Worm (Caenorhabditis elegans) whole organism, L1 larva: ENCODE data around the gene T28C12.2.

Experiments
- C04F5.9 ChIP-seq: sonication (generic microtip); optimal IDR thresholded peaks from 2 replicates; lab custom pipeline; 2016; ENCODE audit warnings: missing genetic modification characterization, missing compliant biosample characterization
- C16A3.4 ChIP-seq: fragments of 150-350 bp; optimal IDR thresholded peaks from 2 replicates; lab custom pipeline; 2014; ENCODE audit warnings: missing biosample characterization, missing genetic modification characterization
- C34B4.2 ChIP-seq: sonication (generic microtip); optimal IDR thresholded peaks from 2 replicates; lab custom pipeline; 2017; ENCODE audit warnings: mild to moderate bottlenecking, missing genetic modification characterization, missing compliant biosample characterization
- F16B12.6 ChIP-seq: fragments of 150-350 bp; optimal IDR thresholded peaks from 2 replicates; lab custom pipeline; 2014; ENCODE audit warnings: missing biosample characterization, missing genetic modification characterization
- ama-1 ChIP-seq: fragments of 150-350 bp; optimal IDR thresholded peaks from 2 replicates; lab custom pipeline; 2014
- blmp-1 ChIP-seq: fragments of 150-350 bp; optimal IDR thresholded peaks from 2 replicates; lab custom pipeline; 2014; ENCODE audit warnings: missing biosample characterization, missing genetic modification characterization
- ceh-63 ChIP-seq: fragments of 200-800 bp; sonication (Bioruptor generic); optimal IDR thresholded peaks from 2 replicates; lab custom pipeline; 2018; ENCODE audit warnings: mild to moderate bottlenecking, missing genetic modification characterization, missing compliant biosample characterization
- ceh-8 ChIP-seq: fragments of 200-800 bp; sonication (Bioruptor generic); optimal IDR thresholded peaks from 2 replicates; lab custom pipeline; 2018; ENCODE audit warnings: mild to moderate bottlenecking, missing genetic modification characterization, moderate library complexity, missing compliant biosample characterization
- ceh-88 ChIP-seq: fragments of 200-800 bp; sonication (Bioruptor generic); IDR thresholded peaks from 2 replicates; pipeline ENCODE4 v1.3.6; 2022; ENCODE audit warnings: missing genetic modification characterization, missing compliant biosample characterization
- dpl-1 ChIP-seq, 3 experiments: fragments of 150-350 bp in 2 of 3; sonication (generic microtip) in 1 of 3; optimal IDR thresholded peaks; 2 replicates each; lab custom pipeline; 2014 to 2017; ENCODE audit warnings: missing biosample characterization in 3 of 3, missing genetic modification characterization in 3 of 3, missing genetic modification reagents in 3 of 3
- egl-13 ChIP-seq: sonication (generic microtip); optimal IDR thresholded peaks from 2 replicates; lab custom pipeline; 2016; ENCODE audit warnings: missing genotype, missing genetic modification reagents, missing genetic modification characterization, missing compliant biosample characterization
- egl-27 ChIP-seq, 2 experiments: fragments of 150-350 bp in 1 of 2; sonication (generic microtip); optimal IDR thresholded peaks; 3 replicates each; lab custom pipeline; 2017 to 2018; ENCODE audit warnings: missing biosample characterization in 2 of 2, missing genetic modification characterization in 2 of 2, missing genetic modification reagents in 2 of 2
- elt-2 ChIP-seq: sonication (generic microtip); optimal IDR thresholded peaks from 2 replicates; lab custom pipeline; 2016; ENCODE audit warnings: missing genetic modification characterization, mild to moderate bottlenecking, inconsistent platforms, missing compliant biosample characterization, missing genetic modification reagents
- elt-3 ChIP-seq, 6 experiments: fragments of 150-350 bp in 1 of 6; sonication (generic microtip); optimal IDR thresholded peaks; 2 replicates each; lab custom pipeline; 2017 to 2018; ENCODE audit warnings: missing biosample characterization in 6 of 6, missing genetic modification characterization in 6 of 6, inconsistent platforms in 1 of 6
- fkh-10 ChIP-seq: sonication (generic microtip); optimal IDR thresholded peaks from 2 replicates; lab custom pipeline; 2017; ENCODE audit warnings: missing biosample characterization, missing genetic modification reagents, missing genetic modification characterization
- fkh-4 ChIP-seq: sonication (generic microtip); optimal IDR thresholded peaks from 2 replicates; lab custom pipeline; 2016; ENCODE audit warnings: missing compliant biosample characterization, missing genetic modification characterization, borderline replicate concordance
- fkh-8 ChIP-seq: sonication (generic microtip); optimal IDR thresholded peaks from 2 replicates; lab custom pipeline; 2016; ENCODE audit warnings: mild to moderate bottlenecking, missing genetic modification characterization, missing compliant biosample characterization
- fos-1 ChIP-seq: fragments of 150-350 bp; optimal IDR thresholded peaks from 2 replicates; lab custom pipeline; 2014; ENCODE audit warnings: missing biosample characterization, missing genetic modification characterization
- grh-1 ChIP-seq: fragments of 200-800 bp; sonication (Bioruptor generic); IDR thresholded peaks from 2 replicates; pipeline ENCODE4 v1.3.6; 2022; ENCODE audit warnings: missing genetic modification reagents, missing genetic modification characterization, missing compliant biosample characterization
- hlh-17 ChIP-seq: fragments of 200-800 bp; sonication (Bioruptor generic); optimal IDR thresholded peaks from 2 replicates; lab custom pipeline; 2018; ENCODE audit warnings: missing genetic modification characterization, mild to moderate bottlenecking, missing compliant biosample characterization, moderate library complexity, borderline replicate concordance
- hlh-4 ChIP-seq: sonication (generic microtip); optimal IDR thresholded peaks from 2 replicates; lab custom pipeline; 2016; ENCODE audit warnings: mild to moderate bottlenecking, missing genetic modification characterization, missing compliant biosample characterization
- irx-1 ChIP-seq: sonication (generic microtip); optimal IDR thresholded peaks from 2 replicates; lab custom pipeline; 2016; ENCODE audit warnings: missing genetic modification characterization, missing compliant biosample characterization
- lin-14 ChIP-seq: fragments of 200-800 bp; sonication (Bioruptor generic); optimal IDR thresholded peaks from 2 replicates; lab custom pipeline; 2018; ENCODE audit warnings: mild to moderate bottlenecking, missing genetic modification characterization, moderate library complexity, missing compliant biosample characterization
- lin-35 ChIP-seq, 2 experiments: fragments of 150-350 bp; optimal IDR thresholded peaks; 2 replicates each; lab custom pipeline; 2014; ENCODE audit warnings: missing biosample characterization in 2 of 2, missing genetic modification characterization in 2 of 2, missing genetic modification reagents in 2 of 2
- lsy-2 ChIP-seq, 2 experiments: fragments of 150-350 bp; optimal IDR thresholded peaks; 2 replicates each; lab custom pipeline; 2014; ENCODE audit warnings: missing biosample characterization in 2 of 2, missing genetic modification characterization in 2 of 2
- mdl-1 ChIP-seq, 2 experiments: fragments of 150-350 bp; optimal IDR thresholded peaks; 2 replicates each; lab custom pipeline; 2014 to 2017; ENCODE audit warnings: missing biosample characterization in 2 of 2, missing genetic modification characterization in 2 of 2, inconsistent platforms in 1 of 2
- mep-1 ChIP-seq: fragments of 150-350 bp; optimal IDR thresholded peaks from 2 replicates; lab custom pipeline; 2014; ENCODE audit warnings: missing biosample characterization, missing genetic modification characterization
- nhr-12 ChIP-seq: sonication (generic microtip); optimal IDR thresholded peaks from 2 replicates; lab custom pipeline; 2017; ENCODE audit warnings: missing biosample characterization, missing genetic modification characterization
- nhr-20 ChIP-seq: sonication (generic microtip); optimal IDR thresholded peaks from 2 replicates; lab custom pipeline; 2016; ENCODE audit warnings: mild to moderate bottlenecking, missing genetic modification characterization, missing compliant biosample characterization
- nhr-237 ChIP-seq: fragments of 150-350 bp; optimal IDR thresholded peaks from 2 replicates; lab custom pipeline; 2014; ENCODE audit warnings: missing biosample characterization, missing genetic modification characterization
- nhr-71 ChIP-seq: sonication (generic microtip); optimal IDR thresholded peaks from 2 replicates; lab custom pipeline; 2016; ENCODE audit warnings: mild to moderate bottlenecking, missing genetic modification characterization, moderate library complexity, missing compliant biosample characterization
- nhr-84 ChIP-seq: sonication (generic microtip); optimal IDR thresholded peaks from 2 replicates; lab custom pipeline; 2017; ENCODE audit warnings: missing biosample characterization, missing genetic modification characterization
- nhr-85 ChIP-seq: sonication (generic microtip); peaks from one replicate; lab custom pipeline; 2016; ENCODE audit warnings: missing genetic modification characterization, inconsistent platforms, missing compliant biosample characterization
- nhr-90 ChIP-seq: sonication (generic microtip); optimal IDR thresholded peaks from 2 replicates; lab custom pipeline; 2016; ENCODE audit warnings: mild to moderate bottlenecking, missing genetic modification characterization, missing compliant biosample characterization; ENCODE audit not compliant: poor library complexity
- pax-3 ChIP-seq: fragments of 200-800 bp; sonication (Bioruptor generic); optimal IDR thresholded peaks from 2 replicates; lab custom pipeline; 2018; ENCODE audit warnings: mild to moderate bottlenecking, missing genetic modification characterization, moderate library complexity, missing compliant biosample characterization
- pqm-1 ChIP-seq: sonication (generic microtip); optimal IDR thresholded peaks from 3 replicates; lab custom pipeline; 2017; ENCODE audit warnings: missing biosample characterization, missing genetic modification characterization
- rnt-1 ChIP-seq: sonication (generic microtip); optimal IDR thresholded peaks from 2 replicates; lab custom pipeline; 2016; ENCODE audit warnings: mild to moderate bottlenecking, missing genetic modification characterization, moderate library complexity, missing compliant biosample characterization
- skn-1 ChIP-seq: fragments of 150-350 bp; optimal IDR thresholded peaks from 2 replicates; lab custom pipeline; 2014; ENCODE audit warnings: missing biosample characterization, missing genetic modification characterization
- snpc-4 ChIP-seq: fragments of 150-350 bp; optimal IDR thresholded peaks from 2 replicates; lab custom pipeline; 2014; ENCODE audit warnings: missing biosample characterization, missing genetic modification characterization
- snu-23 ChIP-seq: sonication (generic microtip); optimal IDR thresholded peaks from 2 replicates; lab custom pipeline; 2016; ENCODE audit warnings: missing genetic modification characterization, missing compliant biosample characterization
- sox-4 ChIP-seq: sonication (generic microtip); optimal IDR thresholded peaks from 2 replicates; lab custom pipeline; 2016; ENCODE audit warnings: missing genetic modification characterization, missing compliant biosample characterization
- sptf-1 ChIP-seq: fragments of 150-350 bp; optimal IDR thresholded peaks from 2 replicates; lab custom pipeline; 2014; ENCODE audit warnings: missing biosample characterization, missing genetic modification characterization
- sup-37 ChIP-seq: fragments of 200-800 bp; sonication (Bioruptor generic); optimal IDR thresholded peaks from 2 replicates; lab custom pipeline; 2018; ENCODE audit warnings: mild to moderate bottlenecking, missing genetic modification characterization, missing compliant biosample characterization
- unc-30 ChIP-seq: sonication (generic microtip); optimal IDR thresholded peaks from 2 replicates; lab custom pipeline; 2017; ENCODE audit warnings: missing biosample characterization, missing genetic modification characterization
- vab-15 ChIP-seq: sonication (generic microtip); optimal IDR thresholded peaks from 2 replicates; lab custom pipeline; 2017; ENCODE audit warnings: missing genotype, mild to moderate bottlenecking, missing genetic modification characterization, missing compliant biosample characterization
- zag-1 ChIP-seq: fragments of 150-350 bp; optimal IDR thresholded peaks from 2 replicates; lab custom pipeline; 2014; ENCODE audit warnings: missing biosample characterization, missing genetic modification characterization
- zip-4 ChIP-seq: fragments of 200-800 bp; sonication (Bioruptor generic); optimal IDR thresholded peaks from 2 replicates; lab custom pipeline; 2018; ENCODE audit warnings: mild to moderate bottlenecking, missing genetic modification characterization, moderate library complexity, missing compliant biosample characterization
- ztf-11 ChIP-seq, 2 experiments: sonication (generic microtip); optimal IDR thresholded peaks; 2 replicates each; lab custom pipeline; 2016 to 2017; ENCODE audit warnings: missing genetic modification characterization in 2 of 2, missing biosample characterization in 1 of 2, missing compliant biosample characterization in 1 of 2

T28C12.2 gene

ce11 chrV:6364806-6365205 lies 35.8 kb downstream of the T28C12.2 start:
- TF ChIP-seq dpl-1 (GFP tag; optimal IDR thresholded peaks at IDR 0.05; lab: Kevin White, UChicago) (no peak), nhr-90 (tag; lab: Kevin White, UChicago) (no peak), F16B12.6 (tag; lab: Kevin White, UChicago) (no peak), fkh-8 (no peak), fos-1 (tag; lab: Kevin White, UChicago) (no peak), mep-1 (no peak), rnt-1 (tag; lab: Kevin White, UChicago) (no peak), irx-1 (tag; lab: Kevin White, UChicago) (no peak), elt-2 (no peak), ama-1 (lab: Kevin White, UChicago) (no peak)
- TF ChIP-seq, all 84 proteins: peak for 0

ce11 chrV:6365597-6365996 lies 36.6 kb downstream of the T28C12.2 start, which contains the start of gene cest-33:
TSS of gene cest-33 (minus strand) at chrV:6365671.
- TF ChIP-seq fos-1 (tag; lab: Kevin White, UChicago) (no peak), mdl-1 (tag; optimal IDR thresholded peaks at IDR 0.05; lab: Kevin White, UChicago) (no peak), pax-3 (no peak), elt-3 (tag; optimal IDR thresholded peaks at IDR 0.05; lab: Kevin White, UChicago) (peak in 3 of 6 experiments; percentile 10 to 65 (median 27)), nhr-71 (tag; lab: Kevin White, UChicago) (peak; percentile 24), lsy-2 (tag; optimal IDR thresholded peaks at IDR 0.05; lab: Kevin White, UChicago) (no peak), grh-1 (GFP tag; lab: Robert Waterston, UW) (no peak), ceh-8 (GFP tag; lab: Kevin White, UChicago) (no peak), sptf-1 (no peak), ama-1 (lab: Kevin White, UChicago) (no peak), ceh-88 (GFP tag; lab: Robert Waterston, UW) (no peak), F16B12.6 (tag; lab: Kevin White, UChicago) (no peak), ztf-11 (tag; optimal IDR thresholded peaks at IDR 0.05; lab: Kevin White, UChicago) (no peak), nhr-237 (tag; lab: Kevin White, UChicago) (no peak), hlh-4 (tag; lab: Kevin White, UChicago) (no peak), zip-4 (GFP tag; lab: Kevin White, UChicago) (no peak), C34B4.2 (tag; lab: Kevin White, UChicago) (no peak), ceh-63 (GFP tag; lab: Kevin White, UChicago) (no peak), C16A3.4 (no peak), unc-30 (no peak), skn-1 (tag; lab: Kevin White, UChicago) (no peak), pqm-1 (tag; lab: Kevin White, UChicago) (no peak), nhr-84 (tag; lab: Kevin White, UChicago) (no peak), sup-37 (GFP tag; lab: Kevin White, UChicago) (no peak), egl-13 (tag; lab: Kevin White, UChicago) (no peak), egl-27 (tag; optimal IDR thresholded peaks at IDR 0.05; lab: Kevin White, UChicago) (no peak), nhr-20 (peak; percentile 74), fkh-10 (GFP tag; lab: Kevin White, UChicago) (no peak), zag-1 (no peak), nhr-12 (tag; lab: Kevin White, UChicago) (no peak), lin-14 (peak; percentile 54), snu-23 (GFP tag; lab: Kevin White, UChicago) (peak; percentile 41), fkh-4 (no peak), blmp-1 (tag; lab: Kevin White, UChicago) (peak; percentile 90), dpl-1 (GFP tag; optimal IDR thresholded peaks at IDR 0.05; lab: Kevin White, UChicago) (peak in 1 of 3 experiments; percentile 0), C04F5.9 (tag; lab: Kevin White, UChicago) (no peak), snpc-4 (tag; lab: Kevin White, UChicago) (no peak), nhr-85 (tag; lab: Kevin White, UChicago) (peak; percentile 77), mep-1 (peak; percentile 31), vab-15 (no peak), fkh-8 (no peak), lin-35 (GFP tag; optimal IDR thresholded peaks at IDR 0.05; lab: Kevin White, UChicago) (peak in 1 of 2 experiments; percentile 15), nhr-90 (tag; lab: Kevin White, UChicago) (no peak), sox-4 (tag; lab: Kevin White, UChicago) (no peak), hlh-17 (GFP tag; lab: Kevin White, UChicago) (no peak)
